Fruit fly (Drosophila melanogaster) whole organism, embryonic: ENCODE measurements around the gene Efr.

Experiments
- Aef1 ChIP-seq: fragments of 200-800 bp; sonication (Bioruptor generic); IDR thresholded peaks from 3 replicates; pipeline ENCODE4 v1.3.6; 2022; ENCODE audit warnings: missing biosample characterization, missing genetic modification characterization
- BEAF-32 ChIP-seq: fragments of 200-800 bp; sonication (Bioruptor generic); optimal IDR thresholded peaks from 3 replicates; lab custom pipeline; 2017; ENCODE audit warnings: missing biosample characterization, missing genetic modification characterization, mild to moderate bottlenecking, moderate library complexity, missing genetic modification reagents
- CG10274 ChIP-seq: fragments of 200-800 bp; sonication (Bioruptor generic); optimal IDR thresholded peaks from 3 replicates; lab custom pipeline; 2017; ENCODE audit warnings: missing biosample characterization, mild to moderate bottlenecking, missing genetic modification characterization
- CG14667 ChIP-seq: fragments of 200-800 bp; sonication (Bioruptor generic); IDR thresholded peaks from 2 replicates; pipeline ENCODE4 v1.3.6; 2022; ENCODE audit warnings: missing biosample characterization, missing genetic modification characterization
- CG16863 ChIP-seq: fragments of 200-800 bp; sonication (Bioruptor generic); optimal IDR thresholded peaks from 3 replicates; lab custom pipeline; 2016; ENCODE audit warnings: missing biosample characterization, missing genetic modification characterization
- CG17361 ChIP-seq: fragments of 200-800 bp; sonication (Bioruptor generic); IDR thresholded peaks from 3 replicates; pipeline ENCODE4 v1.3.6; 2022; ENCODE audit warnings: missing biosample characterization, missing genetic modification characterization
- CG17612 ChIP-seq: fragments of 200-800 bp; sonication (Bioruptor generic); IDR thresholded peaks from 2 replicates; pipeline ENCODE4 v1.3.6; 2022; ENCODE audit warnings: missing biosample characterization, missing genetic modification characterization
- CG1832 ChIP-seq: fragments of 200-800 bp; sonication (Bioruptor generic); optimal IDR thresholded peaks from 2 replicates; lab custom pipeline; 2017; ENCODE audit warnings: missing biosample characterization, mild to moderate bottlenecking, missing genetic modification characterization, inconsistent platforms
- CG2875 ChIP-seq: fragments of 200-800 bp; sonication (Bioruptor generic); optimal IDR thresholded peaks from 2 replicates; lab custom pipeline; 2017; ENCODE audit warnings: missing biosample characterization, mild to moderate bottlenecking, missing genetic modification characterization, missing genetic modification reagents
- CG31365 ChIP-seq: fragments of 200-800 bp; sonication (Bioruptor generic); optimal IDR thresholded peaks from 2 replicates; lab custom pipeline; 2018; ENCODE audit warnings: missing biosample characterization, mild to moderate bottlenecking, missing genetic modification characterization
- CG4424 ChIP-seq: fragments of 200-800 bp; sonication (Bioruptor generic); optimal IDR thresholded peaks from 3 replicates; lab custom pipeline; 2016; ENCODE audit warnings: missing biosample characterization, missing genetic modification characterization
- CG4820 ChIP-seq: fragments of 200-800 bp; sonication (Bioruptor generic); optimal IDR thresholded peaks from 3 replicates; lab custom pipeline; 2016; ENCODE audit warnings: missing biosample characterization, missing genetic modification characterization
- CG6654 ChIP-seq: fragments of 200-800 bp; sonication (Bioruptor generic); optimal IDR thresholded peaks from 2 replicates; lab custom pipeline; 2017; ENCODE audit warnings: missing biosample characterization, mild to moderate bottlenecking, missing genetic modification characterization
- CG7556 ChIP-seq: fragments of 200-800 bp; sonication (Bioruptor generic); optimal IDR thresholded peaks from 2 replicates; lab custom pipeline; 2017; ENCODE audit warnings: missing biosample characterization, mild to moderate bottlenecking, missing genetic modification characterization
- CG8478 ChIP-seq: fragments of >200 bp; optimal IDR thresholded peaks from 2 replicates; lab custom pipeline; 2018
- CG9215 ChIP-seq: fragments of 200-800 bp; sonication (Bioruptor generic); IDR thresholded peaks from 2 replicates; pipeline ENCODE4 v1.3.6; 2022; ENCODE audit warnings: missing biosample characterization, missing genetic modification characterization
- CG9797 ChIP-seq: fragments of 200-800 bp; sonication (Bioruptor generic); optimal IDR thresholded peaks from 3 replicates; lab custom pipeline; 2018; ENCODE audit warnings: missing biosample characterization, mild to moderate bottlenecking, missing genetic modification characterization
- Dll ChIP-seq: fragments of 200-800 bp; sonication (Bioruptor generic); IDR thresholded peaks from 4 replicates; pipeline ENCODE4 v1.3.6; 2022; ENCODE audit warnings: missing biosample characterization, missing genetic modification characterization; ENCODE audit not compliant: partially characterized antibody
- Dref ChIP-seq: fragments of 200-800 bp; sonication (Bioruptor generic); IDR thresholded peaks from 2 replicates; pipeline ENCODE4 v1.3.6; 2022; ENCODE audit warnings: missing biosample characterization, missing genetic modification characterization
- E2f1 ChIP-seq: fragments of 200-800 bp; sonication (Bioruptor generic); IDR thresholded peaks from 2 replicates; pipeline ENCODE4 v1.3.6; 2022; ENCODE audit warnings: missing biosample characterization, missing genetic modification characterization
- Fer1 ChIP-seq: fragments of 200-800 bp; sonication (Bioruptor generic); optimal IDR thresholded peaks from 2 replicates; lab custom pipeline; 2017; ENCODE audit warnings: missing biosample characterization, mild to moderate bottlenecking, missing genetic modification characterization
- H2.0 ChIP-seq: fragments of 200-800 bp; sonication (Bioruptor generic); IDR thresholded peaks from 2 replicates; pipeline ENCODE4 v1.3.6; 2022; ENCODE audit warnings: missing biosample characterization, missing genetic modification characterization
- MESR4 ChIP-seq: fragments of 200-800 bp; sonication (Bioruptor generic); optimal IDR thresholded peaks from 2 replicates; lab custom pipeline; 2018; ENCODE audit warnings: missing biosample characterization, mild to moderate bottlenecking, missing genetic modification characterization, moderate library complexity
- Max ChIP-seq: fragments of 200-800 bp; sonication (Bioruptor generic); optimal IDR thresholded peaks from 2 replicates; lab custom pipeline; 2016; ENCODE audit warnings: missing biosample characterization, mild to moderate bottlenecking, missing genetic modification characterization
- NC2β ChIP-seq: fragments of 200-800 bp; sonication (Bioruptor generic); optimal IDR thresholded peaks from 2 replicates; lab custom pipeline; 2016; ENCODE audit warnings: missing biosample characterization, missing genetic modification characterization
- Neu2 ChIP-seq: fragments of 200-800 bp; sonication (Bioruptor generic); optimal IDR thresholded peaks from 3 replicates; lab custom pipeline; 2016; ENCODE audit warnings: missing biosample characterization, missing genetic modification characterization, borderline replicate concordance
- Scr ChIP-seq: fragments of 200-800 bp; sonication (Bioruptor generic); IDR thresholded peaks from 2 replicates; pipeline ENCODE4 v1.3.6; 2022; ENCODE audit warnings: missing biosample characterization, missing genetic modification characterization; ENCODE audit not compliant: partially characterized antibody
- Trl ChIP-seq, 3 experiments: fragments of >200 bp in 2 of 3; fragments of 200-800 bp in 1 of 3; sonication (Bioruptor generic) in 1 of 3; optimal IDR thresholded peaks; 2 replicates in 1 of 3; 3 replicates in 2 of 3; lab custom pipeline; 2016 to 2017; ENCODE audit warnings: missing biosample characterization in 1 of 3, missing genetic modification characterization in 1 of 3
- YL-1 ChIP-seq: fragments of 200-800 bp; sonication (Bioruptor generic); optimal IDR thresholded peaks from 3 replicates; lab custom pipeline; 2017; ENCODE audit warnings: missing biosample characterization, mild to moderate bottlenecking, missing genetic modification characterization
- cg ChIP-seq: fragments of 200-800 bp; sonication (Bioruptor generic); optimal IDR thresholded peaks from 3 replicates; lab custom pipeline; 2019; ENCODE audit warnings: missing biosample characterization, mild to moderate bottlenecking, missing genetic modification characterization, moderate library complexity
- chif ChIP-seq, 2 experiments: fragments of 200-800 bp; sonication (Bioruptor generic); optimal IDR thresholded peaks; 3 replicates each; lab custom pipeline; 2016; ENCODE audit warnings: missing biosample characterization in 2 of 2, missing genetic modification characterization in 2 of 2
- dan ChIP-seq: fragments of 200-800 bp; sonication (Bioruptor generic); IDR thresholded peaks from 2 replicates; pipeline ENCODE4 v1.3.6; 2022; ENCODE audit warnings: missing biosample characterization, missing genetic modification characterization
- dati ChIP-seq: fragments of 200-800 bp; sonication (Bioruptor generic); IDR thresholded peaks from 2 replicates; pipeline ENCODE4 v1.3.6; 2022; ENCODE audit warnings: missing biosample characterization, missing genetic modification characterization
- ewg ChIP-seq: fragments of 200-800 bp; sonication (Bioruptor generic); optimal IDR thresholded peaks from 3 replicates; lab custom pipeline; 2017; ENCODE audit warnings: mild to moderate bottlenecking, missing biosample characterization, missing genetic modification reagents, missing genetic modification characterization
- ftz-f1 ChIP-seq: fragments of 200-800 bp; sonication (Bioruptor generic); optimal IDR thresholded peaks from 2 replicates; lab custom pipeline; 2016; ENCODE audit warnings: missing biosample characterization, missing genetic modification characterization
- gt ChIP-seq: fragments of 200-800 bp; sonication (Bioruptor generic); IDR thresholded peaks from 2 replicates; pipeline ENCODE4 v1.3.6; 2022; ENCODE audit warnings: missing biosample characterization, missing genetic modification characterization
- h ChIP-seq: fragments of >200 bp; optimal IDR thresholded peaks from 2 replicates; lab custom pipeline; 2017
- lbe ChIP-seq: fragments of 200-800 bp; sonication (Bioruptor generic); optimal IDR thresholded peaks from 2 replicates; lab custom pipeline; 2016; ENCODE audit warnings: missing biosample characterization, mild to moderate bottlenecking, missing genetic modification characterization
- nau ChIP-seq: fragments of 200-800 bp; sonication (Bioruptor generic); optimal IDR thresholded peaks from 3 replicates; lab custom pipeline; 2017; ENCODE audit warnings: missing biosample characterization, mild to moderate bottlenecking, missing genetic modification characterization, missing genetic modification reagents
- sd ChIP-seq: fragments of 200-800 bp; sonication (Bioruptor generic); optimal IDR thresholded peaks from 3 replicates; lab custom pipeline; 2018; ENCODE audit warnings: missing biosample characterization, mild to moderate bottlenecking, missing genetic modification characterization, moderate library complexity
- sim ChIP-seq: fragments of 200-800 bp; sonication (Bioruptor generic); IDR thresholded peaks from 2 replicates; pipeline ENCODE4 v1.3.6; 2022; ENCODE audit warnings: missing biosample characterization, missing genetic modification characterization
- sna ChIP-seq: fragments of 200-800 bp; sonication (Bioruptor generic); IDR thresholded peaks from 2 replicates; pipeline ENCODE4 v1.3.6; 2022; ENCODE audit warnings: missing biosample characterization, missing genetic modification characterization; ENCODE audit not compliant: partially characterized antibody
- sr ChIP-seq: fragments of 200-800 bp; sonication (Bioruptor generic); IDR thresholded peaks from 3 replicates; pipeline ENCODE4 v1.3.6; 2022; ENCODE audit warnings: missing biosample characterization, missing genetic modification characterization
- stwl ChIP-seq: fragments of 200-800 bp; sonication (Bioruptor generic); optimal IDR thresholded peaks from 3 replicates; lab custom pipeline; 2018; ENCODE audit warnings: missing biosample characterization, mild to moderate bottlenecking, missing genetic modification characterization, moderate library complexity
- z ChIP-seq: fragments of 200-800 bp; sonication (Bioruptor generic); IDR thresholded peaks from 3 replicates; pipeline ENCODE4 v1.3.6; 2022; ENCODE audit warnings: missing biosample characterization, missing genetic modification characterization

Efr gene

DNA sequence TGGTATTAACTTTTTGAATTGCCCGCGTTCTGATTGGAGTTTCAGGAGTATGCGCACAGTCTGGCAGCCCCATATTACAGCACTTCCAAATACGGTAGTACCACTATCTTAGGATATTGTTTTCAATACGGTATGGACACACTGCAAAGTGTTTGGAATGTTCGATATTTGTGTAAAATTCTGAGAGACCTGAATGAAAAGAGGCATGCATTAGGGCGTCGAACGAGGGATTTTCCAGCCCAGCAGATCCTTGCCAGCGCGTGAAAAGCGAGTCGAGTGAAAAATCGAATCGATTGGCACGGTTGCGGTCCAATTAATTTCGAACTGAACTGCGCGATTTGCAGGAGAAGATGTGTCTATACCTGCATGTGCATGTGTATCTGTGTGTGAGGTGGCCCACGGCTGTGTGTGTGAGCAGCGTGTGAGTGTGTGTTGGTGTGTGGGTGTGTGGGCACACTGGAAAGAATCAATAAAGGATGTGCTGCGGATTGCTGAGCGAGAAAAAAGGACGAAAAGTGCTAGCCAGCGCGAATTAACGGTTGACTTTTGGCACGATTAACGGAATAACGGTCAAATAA, 5.8 kb downstream of the Efr start, which contains the start of gene dtn (continued):
- TF ChIP-seq CG14667 (GFP tag; lab: Robert Waterston, UW) = no peak
- no peak for TF ChIP-seq CG10274 (GFP tag; lab: Kevin White, UChicago)
- peak; percentile 18 for TF ChIP-seq stwl (tag; lab: Kevin White, UChicago)
- TF ChIP-seq sr (GFP tag; lab: Robert Waterston, UW) = 0 out of 3 replicates have a peak, but pooled peaks have one; percentile 8
- TF ChIP-seq H2.0 (GFP tag; lab: Robert Waterston, UW) = no peak
- TF ChIP-seq ewg (GFP tag; lab: Kevin White, UChicago) = peak; percentile 61
- peak; percentile 16 for TF ChIP-seq Neu2 (GFP tag; lab: Kevin White, UChicago)
- TF ChIP-seq Scr (GFP tag; lab: Robert Waterston, UW) = 0 out of 2 replicates have a peak, but pooled peaks have one; percentile 30
- TF ChIP-seq NC2β (GFP tag; lab: Kevin White, UChicago) = peak; percentile 3
- no peak for TF ChIP-seq CG2875 (GFP tag; lab: Kevin White, UChicago)
- TF ChIP-seq CG31365 (tag; lab: Kevin White, UChicago) = no peak
- no peak for TF ChIP-seq Max (GFP tag; lab: Kevin White, UChicago)
- peak; percentile 62 for TF ChIP-seq YL-1 (GFP tag; lab: Kevin White, UChicago)
- TF ChIP-seq sna (GFP tag; lab: Robert Waterston, UW) = 0 out of 2 replicates have a peak, but pooled peaks have one; percentile 31
- TF ChIP-seq chif (GFP tag; optimal IDR thresholded peaks at IDR 0.05; lab: Kevin White, UChicago) = no peak
- peak; percentile 33 for TF ChIP-seq Fer1 (GFP tag; lab: Kevin White, UChicago)
- TF ChIP-seq sd (tag; lab: Kevin White, UChicago) = peak; percentile 95
- TF ChIP-seq CG8478 = peak; percentile 92
- peak; percentile 59 for TF ChIP-seq CG9797 (GFP tag; lab: Kevin White, UChicago)
- no peak for TF ChIP-seq CG4424 (GFP tag; lab: Kevin White, UChicago)
- no peak for TF ChIP-seq dati (GFP tag; lab: Robert Waterston, UW)
- TF ChIP-seq lbe = no peak
- TF ChIP-seq BEAF-32 = peak; percentile 51
- TF ChIP-seq CG4820 (GFP tag; lab: Kevin White, UChicago) = no peak
- no peak for TF ChIP-seq CG9215
- TF ChIP-seq cg = peak; percentile 97
- peak; percentile 95 for TF ChIP-seq MESR4

- peak; percentile 62 for TF ChIP-seq cg
- no peak for TF ChIP-seq Dll
- no peak for TF ChIP-seq h (lab: Kevin White, UChicago)
- TF ChIP-seq CG7556 (GFP tag; lab: Kevin White, UChicago) = no peak
- no peak for TF ChIP-seq gt
- peak; percentile 19 to 36 for TF ChIP-seq Trl (optimal IDR thresholded peaks at IDR 0.05; lab: Kevin White, UChicago)
- TF ChIP-seq Trl (GFP tag; optimal IDR thresholded peaks at IDR 0.05; lab: Kevin White, UChicago) = no peak
- peak; percentile 83 for TF ChIP-seq CG1832 (GFP tag; lab: Kevin White, UChicago)
Measured at dm6 chrX:6231764-6232163, 12.0 kb downstream of the Efr start.

dm6 chrX:6237015-6237414, 17.3 kb downstream of the Efr start, which contains the start of gene CG14445:
TSS of gene CG14445 (plus strand) at chrX:6237315.
- TF ChIP-seq E2f1 (no peak), sim (no peak), z (GFP tag; lab: Robert Waterston, UW) (no peak), CG17361 (GFP tag; lab: Robert Waterston, UW) (no peak), CG16863 (GFP tag; lab: Kevin White, UChicago) (no peak), CG17612 (GFP tag; lab: Robert Waterston, UW) (no peak), ftz-f1 (GFP tag; lab: Kevin White, UChicago) (no peak), nau (no peak), dan (GFP tag; lab: Robert Waterston, UW) (no peak), CG6654 (no peak), Dref (no peak), Aef1 (GFP tag; lab: Robert Waterston, UW) (no peak)
